Worm (Caenorhabditis elegans) whole organism, late embryonic: ENCODE data around the gene F25H9.2.

ENCODE experiments used
- C08G9.2 ChIP-seq: sonication (generic microtip); optimal IDR thresholded peaks from 2 replicates; lab custom pipeline; 2016; ENCODE audit warnings: mild to moderate bottlenecking, missing genetic modification characterization, moderate library complexity, missing compliant biosample characterization
- T23F11.4 ChIP-seq: fragments of 200-800 bp; sonication (Bioruptor generic); optimal IDR thresholded peaks from 2 replicates; lab custom pipeline; 2018; ENCODE audit warnings: mild to moderate bottlenecking, missing genetic modification characterization, missing compliant biosample characterization
- dve-1 ChIP-seq: sonication (generic microtip); optimal IDR thresholded peaks from 2 replicates; lab custom pipeline; 2017; ENCODE audit warnings: antibody characterized with exemption, mild to moderate bottlenecking, missing genetic modification characterization, missing compliant biosample characterization
- fax-1 ChIP-seq: sonication (generic microtip); optimal IDR thresholded peaks from 2 replicates; lab custom pipeline; 2016; ENCODE audit warnings: missing genotype, missing genetic modification characterization, missing compliant biosample characterization
- hlh-30 ChIP-seq: sonication (generic microtip); optimal IDR thresholded peaks from 2 replicates; lab custom pipeline; 2017; ENCODE audit warnings: antibody characterized with exemption, missing genetic modification characterization, missing compliant biosample characterization; ENCODE audit not compliant: insufficient read depth
- nfya-1 ChIP-seq: sonication (generic microtip); optimal IDR thresholded peaks from 2 replicates; lab custom pipeline; 2017; ENCODE audit warnings: missing genetic modification characterization, mild to moderate bottlenecking, missing compliant biosample characterization, antibody characterized with exemption, moderate library complexity
- nhr-11 ChIP-seq: fragments of 150-350 bp; optimal IDR thresholded peaks from 2 replicates; lab custom pipeline; 2014; ENCODE audit warnings: missing biosample characterization, missing genetic modification characterization
- pag-3 ChIP-seq: sonication (generic microtip); optimal IDR thresholded peaks from 2 replicates; lab custom pipeline; 2016; ENCODE audit warnings: missing compliant biosample characterization, missing genetic modification characterization, borderline replicate concordance
- pha-2 ChIP-seq: sonication (generic microtip); optimal IDR thresholded peaks from 2 replicates; lab custom pipeline; 2017; ENCODE audit warnings: mild to moderate bottlenecking, missing genetic modification characterization, missing compliant biosample characterization
- pha-4 ChIP-seq: fragments of 150-350 bp; optimal IDR thresholded peaks from 2 replicates; lab custom pipeline; 2018; ENCODE audit warnings: missing biosample characterization, missing genetic modification reagents, missing genetic modification characterization
- pqm-1 ChIP-seq: sonication (generic microtip); optimal IDR thresholded peaks from 2 replicates; lab custom pipeline; 2016; ENCODE audit warnings: missing genetic modification characterization, missing compliant biosample characterization
- unc-86 ChIP-seq: sonication (generic microtip); optimal IDR thresholded peaks from 2 replicates; lab custom pipeline; 2016; ENCODE audit warnings: missing genetic modification characterization, missing compliant biosample characterization

DNA sequence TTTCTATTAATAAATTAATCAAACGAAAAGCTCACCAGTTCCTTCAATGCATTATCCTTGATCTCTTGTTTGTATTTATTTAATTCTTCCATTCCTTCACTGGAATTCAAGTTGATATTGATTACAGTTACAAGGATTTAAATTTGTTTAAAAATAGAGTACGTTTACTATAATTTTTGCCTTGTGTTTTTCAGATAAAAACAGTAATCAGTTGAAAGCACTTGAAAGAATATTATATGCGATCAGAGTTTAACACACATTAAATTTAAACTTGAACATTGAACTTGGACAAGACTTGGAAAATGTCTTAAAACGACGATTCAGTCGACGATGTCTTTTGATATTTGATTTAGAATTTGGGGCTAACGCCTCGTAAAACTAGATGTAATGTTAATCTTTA, 40.4 kb upstream of the F25H9.2 start, which contains the start of gene F53F1.6:
- TF ChIP-seq fax-1 (tag; lab: Kevin White, UChicago) (no peak), pag-3 (tag; lab: Kevin White, UChicago) (no peak), nhr-11 (tag; lab: Kevin White, UChicago) (no peak), dve-1 (tag; lab: Kevin White, UChicago) (no peak), unc-86 (no peak), pqm-1 (tag; lab: Kevin White, UChicago) (no peak), T23F11.4 (GFP tag; lab: Kevin White, UChicago) (no peak), nfya-1 (tag; lab: Kevin White, UChicago) (no peak), C08G9.2 (no peak), pha-2 (no peak), pha-4 (tag; lab: Kevin White, UChicago) (no peak), hlh-30 (no peak)
